Worm (Caenorhabditis elegans): ENCODE measurements around the gene npax-3.

DNA sequence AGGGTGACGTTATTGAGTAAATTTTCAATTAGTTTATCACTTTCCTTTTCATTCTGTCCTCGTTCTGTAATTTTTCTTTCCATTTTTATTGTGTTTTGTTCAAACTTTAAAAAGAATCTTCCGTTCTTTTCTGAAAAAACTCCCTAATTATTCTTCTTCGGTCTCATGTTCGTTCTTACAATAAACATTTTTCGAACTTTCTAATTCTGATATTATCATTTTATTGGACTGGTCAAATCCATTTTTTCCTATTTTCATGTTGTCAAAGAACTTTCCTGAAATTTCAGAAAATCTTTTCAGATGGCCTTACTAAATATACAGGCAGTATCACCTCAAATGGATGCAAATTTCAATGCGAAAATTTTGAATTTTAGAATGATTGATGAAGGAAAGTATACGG, 36.1 kb upstream of the npax-3 start, which contains the start of gene nish-1:
- TF ChIP-seq tbx-11 (GFP tag; IDR thresholded peaks at IDR 0.05) (no peak), tbx-37 (GFP tag; conservative IDR thresholded peaks at IDR 0.05) (no peak)
